Fruit fly (Drosophila melanogaster) whole organism, embryonic: ENCODE measurements around the gene Ube3a.

Experiments used
- Awh ChIP-seq: fragments of 200-800 bp; sonication (Bioruptor generic); IDR thresholded peaks from 2 replicates; pipeline ENCODE4, ENCODE4 v1.3.6; 2022; ENCODE audit warnings: missing biosample characterization, missing genetic modification characterization
- Bdp1 ChIP-seq: fragments of 200-800 bp; sonication (Bioruptor generic); optimal IDR thresholded peaks from 3 replicates; lab custom pipeline; 2016; ENCODE audit warnings: missing biosample characterization, missing genetic modification characterization
- BtbVII ChIP-seq: fragments of 200-800 bp; sonication (Bioruptor generic); optimal IDR thresholded peaks from 3 replicates; lab custom pipeline; 2017; ENCODE audit warnings: missing biosample characterization, mild to moderate bottlenecking, missing genetic modification characterization
- CG10654 ChIP-seq: fragments of 200-800 bp; sonication (Bioruptor generic); optimal IDR thresholded peaks from 2 replicates; lab custom pipeline; 2016; ENCODE audit warnings: missing biosample characterization, missing genetic modification characterization
- CG11085 ChIP-seq: fragments of 200-800 bp; sonication (Bioruptor generic); IDR thresholded peaks from 2 replicates; pipeline ENCODE4 v1.3.6; 2022; ENCODE audit warnings: missing biosample characterization, missing genetic modification characterization
- CG12104 ChIP-seq: fragments of 200-800 bp; sonication (Bioruptor generic); optimal IDR thresholded peaks from 3 replicates; lab custom pipeline; 2016; ENCODE audit warnings: missing biosample characterization, missing genetic modification characterization
- CG12744 ChIP-seq: fragments of 200-800 bp; sonication (Bioruptor generic); optimal IDR thresholded peaks from 2 replicates; lab custom pipeline; 2016; ENCODE audit warnings: missing biosample characterization, missing genetic modification characterization
- CG12769 ChIP-seq: fragments of 200-800 bp; sonication (Bioruptor generic); optimal IDR thresholded peaks from 2 replicates; lab custom pipeline; 2019; ENCODE audit warnings: missing biosample characterization, mild to moderate bottlenecking, missing genetic modification characterization, moderate library complexity
- CG12942 ChIP-seq: fragments of 200-800 bp; sonication (Bioruptor generic); optimal IDR thresholded peaks from 3 replicates; lab custom pipeline; 2016; ENCODE audit warnings: missing biosample characterization, missing genetic modification characterization
- CG14965 ChIP-seq: fragments of 200-800 bp; sonication (Bioruptor generic); optimal IDR thresholded peaks from 2 replicates; lab custom pipeline; 2016; ENCODE audit warnings: missing biosample characterization, missing genetic modification characterization, borderline replicate concordance
- CG1529 ChIP-seq: fragments of 200-800 bp; sonication (Bioruptor generic); optimal IDR thresholded peaks from 3 replicates; lab custom pipeline; 2018; ENCODE audit warnings: missing biosample characterization, missing genetic modification characterization
- CG17802 ChIP-seq: fragments of 200-800 bp; sonication (Bioruptor generic); optimal IDR thresholded peaks from 2 replicates; lab custom pipeline; 2018; ENCODE audit warnings: missing biosample characterization, mild to moderate bottlenecking, missing genetic modification characterization, moderate library complexity
- CG18262 ChIP-seq: fragments of 200-800 bp; optimal IDR thresholded peaks from 3 replicates; lab custom pipeline; 2019; ENCODE audit warnings: missing biosample characterization, mild to moderate bottlenecking, missing genetic modification characterization, moderate library complexity
- CG18764 ChIP-seq: fragments of 200-800 bp; sonication (Bioruptor generic); optimal IDR thresholded peaks from 3 replicates; lab custom pipeline; 2016; ENCODE audit warnings: missing biosample characterization, missing genetic modification characterization
- CG2202 ChIP-seq: fragments of 200-800 bp; sonication (Bioruptor generic); optimal IDR thresholded peaks from 2 replicates; lab custom pipeline; 2018; ENCODE audit warnings: missing biosample characterization, mild to moderate bottlenecking, missing genetic modification characterization
- CG33557 ChIP-seq: fragments of 200-800 bp; sonication (Bioruptor generic); optimal IDR thresholded peaks from 2 replicates; lab custom pipeline; 2019; ENCODE audit warnings: missing biosample characterization, mild to moderate bottlenecking, missing genetic modification characterization, moderate library complexity
- CG34224 ChIP-seq: fragments of 200-800 bp; sonication (Bioruptor generic); IDR thresholded peaks from 3 replicates; pipeline ENCODE4 v1.3.6; 2022; ENCODE audit warnings: missing biosample characterization, missing genetic modification characterization; ENCODE audit not compliant: partially characterized antibody
- CG3995 ChIP-seq: fragments of 200-800 bp; sonication (Bioruptor generic); optimal IDR thresholded peaks from 3 replicates; lab custom pipeline; 2016; ENCODE audit warnings: missing biosample characterization, missing genetic modification characterization
- CG42726 ChIP-seq: fragments of 200-800 bp; sonication (Bioruptor generic); IDR thresholded peaks from 2 replicates; pipeline ENCODE4 v1.3.6; 2022; ENCODE audit warnings: missing biosample characterization, missing genetic modification characterization; ENCODE audit not compliant: partially characterized antibody
- CG6813 ChIP-seq: fragments of 200-800 bp; sonication (Bioruptor generic); optimal IDR thresholded peaks from 2 replicates; lab custom pipeline; 2017; ENCODE audit warnings: missing biosample characterization, missing genetic modification characterization, mild to moderate bottlenecking, moderate library complexity, missing genetic modification reagents
- CG6854 ChIP-seq: fragments of 200-800 bp; sonication (Bioruptor generic); optimal IDR thresholded peaks from 3 replicates; lab custom pipeline; 2017; ENCODE audit warnings: missing biosample characterization, mild to moderate bottlenecking, missing genetic modification characterization
- CG8924 ChIP-seq: fragments of 200-800 bp; optimal IDR thresholded peaks from 3 replicates; lab custom pipeline; 2019; ENCODE audit warnings: missing biosample characterization, mild to moderate bottlenecking, missing genetic modification characterization, moderate library complexity
- CTCF ChIP-seq: fragments of 200-800 bp; sonication (Bioruptor generic); optimal IDR thresholded peaks from 2 replicates; lab custom pipeline; 2017; ENCODE audit warnings: missing biosample characterization, mild to moderate bottlenecking, missing genetic modification characterization, moderate library complexity
- Eip74EF ChIP-seq, 2 experiments: fragments of 200-800 bp in 1 of 2; fragments of >200 bp in 1 of 2; sonication (Bioruptor generic) in 1 of 2; optimal IDR thresholded peaks; 2 replicates each; lab custom pipeline; 2017 to 2019; ENCODE audit warnings: missing biosample characterization in 2 of 2, missing genetic modification characterization in 2 of 2, mild to moderate bottlenecking in 1 of 2, moderate library complexity in 1 of 2
- Max ChIP-seq: fragments of 200-800 bp; sonication (Bioruptor generic); optimal IDR thresholded peaks from 2 replicates; lab custom pipeline; 2016; ENCODE audit warnings: missing biosample characterization, mild to moderate bottlenecking, missing genetic modification characterization
- Nf-YA ChIP-seq: fragments of 200-800 bp; sonication (Bioruptor generic); IDR thresholded peaks from 2 replicates; pipeline ENCODE4 v1.3.6; 2022; ENCODE audit warnings: missing biosample characterization, missing genetic modification characterization
- Sry-δ ChIP-seq: fragments of 200-800 bp; sonication (Bioruptor generic); optimal IDR thresholded peaks from 2 replicates; lab custom pipeline; 2016; ENCODE audit warnings: missing biosample characterization, missing genetic modification characterization
- Taf1 ChIP-seq: fragments of 200-800 bp; sonication (Bioruptor generic); IDR thresholded peaks from 2 replicates; pipeline ENCODE4 v1.3.6; 2022; ENCODE audit warnings: missing biosample characterization, missing genetic modification characterization
- Xrp1 ChIP-seq: fragments of 200-800 bp; sonication (Bioruptor generic); IDR thresholded peaks from 2 replicates; pipeline ENCODE4 v1.3.6; 2022; ENCODE audit warnings: missing biosample characterization, missing genetic modification characterization
- ac ChIP-seq: fragments of 200-800 bp; sonication (Bioruptor generic); optimal IDR thresholded peaks from 3 replicates; lab custom pipeline; 2017; ENCODE audit warnings: missing biosample characterization, mild to moderate bottlenecking, missing genetic modification characterization
- btn ChIP-seq: fragments of 200-800 bp; sonication (Bioruptor generic); optimal IDR thresholded peaks from 2 replicates; lab custom pipeline; 2016; ENCODE audit warnings: missing biosample characterization, missing genetic modification characterization
- cg ChIP-seq: fragments of 200-800 bp; sonication (Bioruptor generic); optimal IDR thresholded peaks from 3 replicates; lab custom pipeline; 2019; ENCODE audit warnings: missing biosample characterization, mild to moderate bottlenecking, missing genetic modification characterization, moderate library complexity
- croc ChIP-seq: fragments of 200-800 bp; sonication (Bioruptor generic); conservative IDR thresholded peaks from 3 replicates; pipeline ENCODE4 v1.3.6; 2022; ENCODE audit warnings: missing biosample characterization, missing genetic modification characterization
- dimm ChIP-seq: fragments of 200-800 bp; sonication (Bioruptor generic); IDR thresholded peaks from 2 replicates; pipeline ENCODE4 v1.3.6; 2022; ENCODE audit warnings: missing biosample characterization, missing genetic modification characterization
- gsb-n ChIP-seq: fragments of 200-800 bp; sonication (Bioruptor generic); optimal IDR thresholded peaks from 3 replicates; lab custom pipeline; 2018; ENCODE audit warnings: missing biosample characterization, mild to moderate bottlenecking, missing genetic modification characterization
- lov ChIP-seq, 2 experiments: fragments of 200-800 bp in 1 of 2; fragments of >200 bp in 1 of 2; sonication (Bioruptor generic) in 1 of 2; IDR thresholded peaks in 1 of 2; optimal IDR thresholded peaks in 1 of 2; 2 replicates in 1 of 2; 3 replicates in 1 of 2; pipeline versions ENCODE4 v1.3.6 to Lab custom; 2017 to 2022; ENCODE audit warnings: missing biosample characterization in 1 of 2, missing genetic modification characterization in 1 of 2
- mam ChIP-seq: fragments of 200-800 bp; sonication (Bioruptor generic); optimal IDR thresholded peaks from 3 replicates; lab custom pipeline; 2016; ENCODE audit warnings: missing biosample characterization, missing genetic modification characterization
- nau ChIP-seq: fragments of 200-800 bp; sonication (Bioruptor generic); optimal IDR thresholded peaks from 3 replicates; lab custom pipeline; 2017; ENCODE audit warnings: missing biosample characterization, mild to moderate bottlenecking, missing genetic modification characterization, missing genetic modification reagents
- odd ChIP-seq: fragments of 200-800 bp; sonication (Bioruptor generic); optimal IDR thresholded peaks from 2 replicates; lab custom pipeline; 2017; ENCODE audit warnings: missing biosample characterization, mild to moderate bottlenecking, missing genetic modification characterization
- pnt ChIP-seq: fragments of 200-800 bp; sonication (Bioruptor generic); optimal IDR thresholded peaks from 3 replicates; lab custom pipeline; 2016; ENCODE audit warnings: missing biosample characterization, missing genetic modification characterization
- slbo ChIP-seq: fragments of 200-800 bp; sonication (Bioruptor generic); IDR thresholded peaks from 2 replicates; pipeline ENCODE4 v1.3.6; 2022; ENCODE audit warnings: missing biosample characterization, missing genetic modification characterization
- sug ChIP-seq: fragments of 200-800 bp; optimal IDR thresholded peaks from 2 replicates; lab custom pipeline; 2019; ENCODE audit warnings: missing biosample characterization, mild to moderate bottlenecking, missing genetic modification characterization, moderate library complexity
- tap ChIP-seq: fragments of 200-800 bp; optimal IDR thresholded peaks from 3 replicates; lab custom pipeline; 2019; ENCODE audit warnings: missing biosample characterization, mild to moderate bottlenecking, missing genetic modification characterization, moderate library complexity
- tll ChIP-seq, 2 experiments: fragments of 200-800 bp in 1 of 2; fragments of >200 bp in 1 of 2; sonication (Bioruptor generic) in 1 of 2; optimal IDR thresholded peaks; 2 replicates each; lab custom pipeline; 2017 to 2019; ENCODE audit warnings: missing biosample characterization in 2 of 2, missing genetic modification characterization in 2 of 2, mild to moderate bottlenecking in 1 of 2, moderate library complexity in 1 of 2
- toy ChIP-seq: fragments of 200-800 bp; sonication (Bioruptor generic); IDR thresholded peaks from 2 replicates; pipeline ENCODE4 v1.3.6; 2022; ENCODE audit warnings: missing biosample characterization, missing genetic modification characterization
- ttk ChIP-seq: fragments of 200-800 bp; sonication (Bioruptor generic); IDR thresholded peaks from 2 replicates; pipeline ENCODE4 v2.1.2; 2022; ENCODE audit warnings: missing biosample characterization, missing genetic modification characterization
- vvl ChIP-seq: fragments of 200-800 bp; sonication (Bioruptor generic); IDR thresholded peaks from 2 replicates; pipeline ENCODE4 v1.3.6; 2022; ENCODE audit warnings: missing biosample characterization, missing genetic modification characterization
- wdn ChIP-seq: fragments of 200-800 bp; sonication (Bioruptor generic); IDR thresholded peaks from 2 replicates; pipeline ENCODE4 v1.3.6; 2022; ENCODE audit warnings: missing biosample characterization, missing genetic modification characterization
- zen ChIP-seq: fragments of 200-800 bp; sonication (Bioruptor generic); optimal IDR thresholded peaks from 3 replicates; lab custom pipeline; 2018; ENCODE audit warnings: missing biosample characterization, mild to moderate bottlenecking, missing genetic modification characterization, moderate library complexity

Ube3a gene

dm6 chr3L:11247370-11248255 lies 37.2 kb upstream of the Ube3a start (continued):
- no peak for TF ChIP-seq CG17802
- no peak for TF ChIP-seq wdn
- peak; percentile 13 for TF ChIP-seq CG1529
- TF ChIP-seq CG18262 (tag; lab: Kevin White, UChicago): no peak
- no peak for TF ChIP-seq CTCF (GFP tag; lab: Kevin White, UChicago)
- TF ChIP-seq CG18764 (GFP tag; lab: Kevin White, UChicago): no peak
- TF ChIP-seq CG2202 (tag; lab: Kevin White, UChicago): peak; percentile 28
- TF ChIP-seq CG3995 (GFP tag; lab: Kevin White, UChicago): no peak
- TF ChIP-seq CG12744 (GFP tag; lab: Kevin White, UChicago): no peak
- TF ChIP-seq mam: no peak
- no peak for TF ChIP-seq CG11085 (GFP tag; lab: Robert Waterston, UW)
- no peak for TF ChIP-seq CG42726 (GFP tag; lab: Robert Waterston, UW)
- TF ChIP-seq tll (GFP tag; optimal IDR thresholded peaks at IDR 0.05; lab: Kevin White, UChicago): no peak
- TF ChIP-seq btn (GFP tag; lab: Kevin White, UChicago): no peak
- TF ChIP-seq CG6854: no peak
- TF ChIP-seq sug: peak; percentile 17
- TF ChIP-seq zen (tag; lab: Kevin White, UChicago): no peak
- TF ChIP-seq Nf-YA: no peak
- TF ChIP-seq CG8924: peak; percentile 23
- TF ChIP-seq croc (GFP tag; lab: Robert Waterston, UW): no peak
- TF ChIP-seq ac (GFP tag; lab: Kevin White, UChicago): peak; percentile 57
- peak; percentile 48; the same call in 1 of the 2 replicates for TF ChIP-seq Awh (GFP tag; lab: Robert Waterston, UW)
- no peak for TF ChIP-seq CG10654
- TF ChIP-seq slbo (GFP tag; lab: Robert Waterston, UW): no peak
- TF ChIP-seq Xrp1: peak; percentile 39; the same call in 1 of the 2 replicates
- TF ChIP-seq Bdp1 (GFP tag; lab: Kevin White, UChicago): no peak
- TF ChIP-seq CG6813 (GFP tag; lab: Kevin White, UChicago): no peak
- peak; percentile 28 for TF ChIP-seq BtbVII (GFP tag; lab: Kevin White, UChicago)
- TF ChIP-seq Eip74EF (GFP tag; optimal IDR thresholded peaks at IDR 0.05; lab: Kevin White, UChicago): peak in 1 of 2 experiments; percentile 16
- no peak for TF ChIP-seq pnt (GFP tag; lab: Kevin White, UChicago)
- TF ChIP-seq CG33557 (GFP tag; lab: Kevin White, UChicago): peak; percentile 37
- TF ChIP-seq CG34224 (GFP tag; lab: Robert Waterston, UW): peak; percentile 65
- no peak for TF ChIP-seq dimm (GFP tag; lab: Robert Waterston, UW)
- TF ChIP-seq nau (GFP tag; lab: Kevin White, UChicago): peak; percentile 80
- TF ChIP-seq Sry-δ (GFP tag; lab: Kevin White, UChicago): no peak
- TF ChIP-seq CG12942: no peak
- no peak for TF ChIP-seq ttk
- TF ChIP-seq vvl (GFP tag; lab: Robert Waterston, UW): peak; percentile 67; the same call in 1 of the 2 replicates
- TF ChIP-seq lov (optimal IDR thresholded peaks at IDR 0.05; lab: Kevin White, UChicago): no peak
- TF ChIP-seq lov (GFP tag; IDR thresholded peaks at IDR 0.05; lab: Robert Waterston, UW): no peak
- peak; percentile 3 for TF ChIP-seq CG12769 (tag; lab: Kevin White, UChicago)
- no peak for TF ChIP-seq Taf1 (GFP tag; lab: Robert Waterston, UW)
- peak; percentile 25 for TF ChIP-seq gsb-n (tag; lab: Kevin White, UChicago)
- TF ChIP-seq odd (GFP tag; lab: Kevin White, UChicago): peak; percentile 33
- peak; percentile 88 for TF ChIP-seq cg (GFP tag; lab: Kevin White, UChicago)
- no peak for TF ChIP-seq CG14965 (GFP tag; lab: Kevin White, UChicago)
- TF ChIP-seq Max (GFP tag; lab: Kevin White, UChicago): no peak
- TF ChIP-seq CG12104 (GFP tag; lab: Kevin White, UChicago): no peak
- no peak for TF ChIP-seq toy (GFP tag; lab: Robert Waterston, UW)
- TF ChIP-seq tap (tag; lab: Kevin White, UChicago): peak; percentile 32
